Worm (Caenorhabditis elegans) whole organism, L4 larva: ENCODE results near the gene B0524.6.

Experiments used
- aly-2 ChIP-seq: sonication (generic microtip); optimal IDR thresholded peaks from 2 replicates; lab custom pipeline; 2018; ENCODE audit warnings: missing biosample characterization, missing genetic modification characterization
- jun-1 ChIP-seq: fragments of 150-350 bp; optimal IDR thresholded peaks from 2 replicates; lab custom pipeline; 2014; ENCODE audit warnings: missing biosample characterization, missing genetic modification reagents, missing genetic modification characterization
- nhr-11 ChIP-seq: fragments of 150-350 bp; optimal IDR thresholded peaks from 2 replicates; lab custom pipeline; 2014; ENCODE audit warnings: missing biosample characterization, missing genetic modification characterization
- nhr-237 ChIP-seq: sonication (generic microtip); optimal IDR thresholded peaks from 2 replicates; lab custom pipeline; 2017; ENCODE audit warnings: missing biosample characterization, missing genetic modification characterization
- nhr-76 ChIP-seq: fragments of 150-350 bp; optimal IDR thresholded peaks from 2 replicates; lab custom pipeline; 2014; ENCODE audit warnings: missing biosample characterization, missing genetic modification characterization
- rbr-2 ChIP-seq: sonication (generic microtip); optimal IDR thresholded peaks from 2 replicates; lab custom pipeline; 2016; ENCODE audit warnings: missing genotype, missing genetic modification characterization, missing compliant biosample characterization
- unc-62 ChIP-seq, 3 experiments: fragments of 150-350 bp in 1 of 3; sonication (generic microtip); optimal IDR thresholded peaks in 2 of 3; peaks in 1 of 3; 1 replicate in 1 of 3; 2 replicates in 2 of 3; lab custom pipeline; 2014 to 2017; ENCODE audit warnings: missing biosample characterization in 3 of 3, missing genetic modification characterization in 3 of 3, missing genetic modification reagents in 3 of 3, missing genotype in 1 of 3

DNA sequence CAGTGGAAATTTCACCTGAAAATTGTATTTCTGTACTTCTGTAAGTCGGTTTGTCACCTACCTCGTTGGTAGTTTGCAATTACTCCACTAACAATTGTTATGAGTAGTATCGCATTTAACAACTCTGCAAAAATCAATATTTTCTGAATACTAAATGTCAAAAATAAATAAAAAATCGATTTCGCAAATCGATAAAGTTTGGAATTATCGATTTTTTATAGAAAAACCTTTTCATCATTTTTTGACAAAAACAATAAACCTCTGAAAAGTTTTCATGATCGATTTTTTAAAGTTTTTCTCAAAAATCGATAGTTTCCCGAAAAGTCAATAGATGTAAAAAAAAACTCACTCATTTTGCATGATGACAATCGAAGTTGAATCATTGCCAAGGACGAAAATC, 18.5 kb downstream of the B0524.6 start:
- TF ChIP-seq jun-1 (tag; lab: Kevin White, UChicago) (no peak), nhr-237 (no peak), nhr-11 (tag; lab: Kevin White, UChicago) (no peak), unc-62 (GFP tag; optimal IDR thresholded peaks at IDR 0.05 in 1 of 2; lab: Kevin White, UChicago) (no peak), unc-62 (tag; optimal IDR thresholded peaks at IDR 0.05; lab: Kevin White, UChicago) (no peak), rbr-2 (tag; lab: Kevin White, UChicago) (no peak), aly-2 (tag; lab: Kevin White, UChicago) (no peak), nhr-76 (tag; lab: Kevin White, UChicago) (no peak)
